Fruit fly (Drosophila melanogaster) whole organism, embryonic: ENCODE results near the gene CG13603.
A peak's percentile ranks its signal among the peaks of the same experiment; 100 is the strongest.

ENCODE experiments used
- Antp ChIP-seq: fragments of 200-800 bp; sonication (Bioruptor generic); optimal IDR thresholded peaks from 3 replicates; lab custom pipeline; 2016; ENCODE audit warnings: missing biosample characterization, missing genetic modification characterization
- Asciz ChIP-seq: fragments of 200-800 bp; sonication (Bioruptor generic); optimal IDR thresholded peaks from 2 replicates; lab custom pipeline; 2017; ENCODE audit warnings: missing biosample characterization, mild to moderate bottlenecking, missing genetic modification characterization, missing genetic modification reagents
- Bgb ChIP-seq: fragments of 200-800 bp; sonication (Bioruptor generic); IDR thresholded peaks from 2 replicates; pipeline ENCODE4 v1.3.6; 2022; ENCODE audit warnings: missing biosample characterization, missing genetic modification characterization; ENCODE audit not compliant: partially characterized antibody
- C15 ChIP-seq: fragments of 200-800 bp; sonication (Bioruptor generic); IDR thresholded peaks from 3 replicates; pipeline ENCODE4 v1.3.6; 2022; ENCODE audit warnings: missing biosample characterization, missing genetic modification characterization
- CG10267 ChIP-seq: fragments of 200-800 bp; sonication (Bioruptor generic); optimal IDR thresholded peaks from 2 replicates; lab custom pipeline; 2018; ENCODE audit warnings: missing biosample characterization, mild to moderate bottlenecking, missing genetic modification characterization, moderate library complexity
- CG10321 ChIP-seq: fragments of 200-800 bp; sonication (Bioruptor generic); IDR thresholded peaks from 2 replicates; pipeline ENCODE4 v1.3.6; 2022; ENCODE audit warnings: missing biosample characterization, missing genetic modification characterization
- CG13424 ChIP-seq: fragments of 200-800 bp; sonication (Bioruptor generic); optimal IDR thresholded peaks from 2 replicates; lab custom pipeline; 2019; ENCODE audit warnings: missing biosample characterization, mild to moderate bottlenecking, missing genetic modification characterization, moderate library complexity
- CG15514 ChIP-seq: fragments of 200-800 bp; sonication (Bioruptor generic); optimal IDR thresholded peaks from 3 replicates; lab custom pipeline; 2017; ENCODE audit warnings: missing biosample characterization, missing genetic modification characterization, mild to moderate bottlenecking, moderate library complexity, missing genetic modification reagents
- CG1603 ChIP-seq: fragments of 200-800 bp; sonication (Bioruptor generic); optimal IDR thresholded peaks from 2 replicates; lab custom pipeline; 2019; ENCODE audit warnings: missing biosample characterization, mild to moderate bottlenecking, missing genetic modification characterization, moderate library complexity
- CG17328 ChIP-seq: fragments of 200-800 bp; sonication (Bioruptor generic); IDR thresholded peaks from 2 replicates; pipeline ENCODE4 v1.3.6; 2022; ENCODE audit warnings: missing biosample characterization, missing genetic modification characterization
- CG17361 ChIP-seq: fragments of 200-800 bp; sonication (Bioruptor generic); IDR thresholded peaks from 3 replicates; pipeline ENCODE4 v1.3.6; 2022; ENCODE audit warnings: missing biosample characterization, missing genetic modification characterization
- CG17385 ChIP-seq: fragments of 200-800 bp; sonication (Bioruptor generic); optimal IDR thresholded peaks from 3 replicates; lab custom pipeline; 2018; ENCODE audit warnings: missing biosample characterization, mild to moderate bottlenecking, missing genetic modification characterization
- CG18262 ChIP-seq: fragments of 200-800 bp; optimal IDR thresholded peaks from 3 replicates; lab custom pipeline; 2019; ENCODE audit warnings: missing biosample characterization, mild to moderate bottlenecking, missing genetic modification characterization, moderate library complexity
- CG4730 ChIP-seq: fragments of 200-800 bp; sonication (Bioruptor generic); IDR thresholded peaks from 2 replicates; pipeline ENCODE4 v1.3.6; 2022; ENCODE audit warnings: missing biosample characterization, missing genetic modification characterization
- CG5180 ChIP-seq: fragments of 200-800 bp; sonication (Bioruptor generic); optimal IDR thresholded peaks from 3 replicates; lab custom pipeline; 2017; ENCODE audit warnings: missing biosample characterization, missing genetic modification characterization, mild to moderate bottlenecking, moderate library complexity, missing genetic modification reagents
- CG6254 ChIP-seq: fragments of 200-800 bp; sonication (Bioruptor generic); optimal IDR thresholded peaks from 3 replicates; lab custom pipeline; 2017; ENCODE audit warnings: mild to moderate bottlenecking, missing biosample characterization, missing genetic modification reagents, missing genetic modification characterization
- CG6791 ChIP-seq: fragments of 200-800 bp; sonication (Bioruptor generic); IDR thresholded peaks from 3 replicates; pipeline ENCODE4 v1.3.6; 2022; ENCODE audit warnings: missing biosample characterization, missing genetic modification characterization; ENCODE audit not compliant: partially characterized antibody
- CG6813 ChIP-seq: fragments of 200-800 bp; sonication (Bioruptor generic); optimal IDR thresholded peaks from 2 replicates; lab custom pipeline; 2017; ENCODE audit warnings: missing biosample characterization, missing genetic modification characterization, mild to moderate bottlenecking, moderate library complexity, missing genetic modification reagents
- CG7271 ChIP-seq: fragments of 200-800 bp; sonication (Bioruptor generic); optimal IDR thresholded peaks from 2 replicates; lab custom pipeline; 2018; ENCODE audit warnings: missing biosample characterization, mild to moderate bottlenecking, missing genetic modification characterization, moderate library complexity
- Dll ChIP-seq: fragments of 200-800 bp; sonication (Bioruptor generic); IDR thresholded peaks from 4 replicates; pipeline ENCODE4 v1.3.6; 2022; ENCODE audit warnings: missing biosample characterization, missing genetic modification characterization; ENCODE audit not compliant: partially characterized antibody
- Doc2 ChIP-seq: fragments of 200-800 bp; sonication (Bioruptor generic); IDR thresholded peaks from 2 replicates; pipeline ENCODE4 v1.3.6; 2022; ENCODE audit warnings: missing biosample characterization, missing genetic modification characterization
- ERR ChIP-seq: fragments of 200-800 bp; sonication (Bioruptor generic); optimal IDR thresholded peaks from 2 replicates; lab custom pipeline; 2016; ENCODE audit warnings: missing biosample characterization, missing genetic modification characterization
- Fer3 ChIP-seq: fragments of 200-800 bp; sonication (Bioruptor generic); optimal IDR thresholded peaks from 2 replicates; lab custom pipeline; 2018; ENCODE audit warnings: missing biosample characterization, mild to moderate bottlenecking, missing genetic modification characterization, moderate library complexity
- Gug ChIP-seq: fragments of 200-800 bp; sonication (Bioruptor generic); IDR thresholded peaks from 4 replicates; pipeline ENCODE4 v1.3.6; 2022; ENCODE audit warnings: missing biosample characterization, missing genetic modification characterization
- NK7.1 ChIP-seq: fragments of 200-800 bp; sonication (Bioruptor generic); optimal IDR thresholded peaks from 3 replicates; lab custom pipeline; 2016; ENCODE audit warnings: missing biosample characterization, missing genetic modification characterization
- Nf-YB ChIP-seq: fragments of 200-800 bp; sonication (Bioruptor generic); optimal IDR thresholded peaks from 3 replicates; lab custom pipeline; 2019; ENCODE audit warnings: missing biosample characterization, mild to moderate bottlenecking, missing genetic modification characterization, moderate library complexity
- TFAM ChIP-seq: fragments of 200-800 bp; sonication (Bioruptor generic); optimal IDR thresholded peaks from 2 replicates; lab custom pipeline; 2017; ENCODE audit warnings: missing biosample characterization, missing genetic modification characterization, inconsistent platforms
- az2 ChIP-seq: fragments of 200-800 bp; sonication (Bioruptor generic); optimal IDR thresholded peaks from 3 replicates; lab custom pipeline; 2016; ENCODE audit warnings: missing biosample characterization, missing genetic modification characterization
- chif ChIP-seq, 2 experiments: fragments of 200-800 bp; sonication (Bioruptor generic); optimal IDR thresholded peaks; 3 replicates each; lab custom pipeline; 2016; ENCODE audit warnings: missing biosample characterization in 2 of 2, missing genetic modification characterization in 2 of 2
- esg ChIP-seq: fragments of 200-800 bp; sonication (Bioruptor generic); conservative IDR thresholded peaks from 2 replicates; pipeline ENCODE4 v1.3.6; 2022; ENCODE audit warnings: missing biosample characterization, missing genetic modification characterization
- fru ChIP-seq: fragments of >200 bp; optimal IDR thresholded peaks from 2 replicates; lab custom pipeline; 2017
- gsb ChIP-seq: fragments of 200-800 bp; sonication (Bioruptor generic); IDR thresholded peaks from 2 replicates; pipeline ENCODE4 v1.3.6; 2022; ENCODE audit warnings: missing biosample characterization, missing genetic modification characterization
- ham ChIP-seq: fragments of 200-800 bp; sonication (Bioruptor generic); IDR thresholded peaks from 2 replicates; pipeline ENCODE4 v1.3.6; 2022; ENCODE audit warnings: missing biosample characterization, missing genetic modification characterization
- jumu ChIP-seq: fragments of 200-800 bp; sonication (Bioruptor generic); optimal IDR thresholded peaks from 3 replicates; lab custom pipeline; 2016; ENCODE audit warnings: missing biosample characterization, missing genetic modification characterization
- lov ChIP-seq, 2 experiments: fragments of 200-800 bp in 1 of 2; fragments of >200 bp in 1 of 2; sonication (Bioruptor generic) in 1 of 2; IDR thresholded peaks in 1 of 2; optimal IDR thresholded peaks in 1 of 2; 2 replicates in 1 of 2; 3 replicates in 1 of 2; pipeline versions ENCODE4 v1.3.6 to Lab custom; 2017 to 2022; ENCODE audit warnings: missing biosample characterization in 1 of 2, missing genetic modification characterization in 1 of 2
- nau ChIP-seq: fragments of 200-800 bp; sonication (Bioruptor generic); optimal IDR thresholded peaks from 3 replicates; lab custom pipeline; 2017; ENCODE audit warnings: missing biosample characterization, mild to moderate bottlenecking, missing genetic modification characterization, missing genetic modification reagents
- nerfin-2 ChIP-seq: fragments of 200-800 bp; sonication (Bioruptor generic); IDR thresholded peaks from 2 replicates; pipeline ENCODE4 v1.3.6; 2022; ENCODE audit warnings: missing biosample characterization, missing genetic modification characterization; ENCODE audit not compliant: partially characterized antibody
- peb ChIP-seq: fragments of 200-800 bp; sonication (Bioruptor generic); IDR thresholded peaks from 2 replicates; pipeline ENCODE4 v1.3.6; 2022; ENCODE audit warnings: missing biosample characterization, missing genetic modification characterization
- ranshi ChIP-seq: fragments of 200-800 bp; sonication (Bioruptor generic); IDR thresholded peaks from 2 replicates; pipeline ENCODE4 v1.3.6; 2022; ENCODE audit warnings: missing biosample characterization, missing genetic modification characterization
- repo ChIP-seq: fragments of 200-800 bp; sonication (Bioruptor generic); optimal IDR thresholded peaks from 2 replicates; lab custom pipeline; 2016; ENCODE audit warnings: missing biosample characterization, missing genetic modification characterization
- scrt ChIP-seq: fragments of 200-800 bp; sonication (Bioruptor generic); optimal IDR thresholded peaks from 2 replicates; lab custom pipeline; 2018; ENCODE audit warnings: missing biosample characterization, mild to moderate bottlenecking, missing genetic modification characterization, moderate library complexity
- seq ChIP-seq: fragments of 200-800 bp; sonication (Bioruptor generic); IDR thresholded peaks from 2 replicates; pipeline ENCODE4 v1.3.6; 2022; ENCODE audit warnings: missing biosample characterization, missing genetic modification characterization
- shn ChIP-seq: fragments of 200-800 bp; sonication (Bioruptor generic); optimal IDR thresholded peaks from 3 replicates; lab custom pipeline; 2016; ENCODE audit warnings: missing biosample characterization, missing genetic modification characterization
- sna ChIP-seq: fragments of 200-800 bp; sonication (Bioruptor generic); IDR thresholded peaks from 2 replicates; pipeline ENCODE4 v1.3.6; 2022; ENCODE audit warnings: missing biosample characterization, missing genetic modification characterization; ENCODE audit not compliant: partially characterized antibody
- so ChIP-seq: fragments of 200-800 bp; sonication (Bioruptor generic); IDR thresholded peaks from 3 replicates; pipeline ENCODE4 v1.3.6; 2022; ENCODE audit warnings: missing biosample characterization, missing genetic modification characterization
- trh ChIP-seq: fragments of 200-800 bp; sonication (Bioruptor generic); optimal IDR thresholded peaks from 2 replicates; lab custom pipeline; 2016; ENCODE audit warnings: missing biosample characterization, missing genetic modification characterization
- twi ChIP-seq: fragments of 200-800 bp; optimal IDR thresholded peaks from 2 replicates; lab custom pipeline; 2019; ENCODE audit warnings: missing biosample characterization, mild to moderate bottlenecking, missing genetic modification characterization, moderate library complexity
- zf30C ChIP-seq: fragments of 200-800 bp; sonication (Bioruptor generic); optimal IDR thresholded peaks from 3 replicates; lab custom pipeline; 2018; ENCODE audit warnings: missing biosample characterization, mild to moderate bottlenecking, missing genetic modification characterization

CG13603 gene

dm6 chr3R:23958091-23958838 is 28.1 kb downstream of the CG13603 start, which contains the start of the genes GluProRS and AP-1sigma (continued):
- TF ChIP-seq CG17328: peak; percentile 95
- TF ChIP-seq gsb: peak; percentile 90
- TF ChIP-seq CG10321 (GFP tag; lab: Robert Waterston, UW): peak; percentile 59
- peak; percentile 91 for TF ChIP-seq CG13424 (tag; lab: Kevin White, UChicago)
- peak; percentile 71 for TF ChIP-seq shn (GFP tag; lab: Kevin White, UChicago)
- TF ChIP-seq nau (GFP tag; lab: Kevin White, UChicago): no peak
- TF ChIP-seq CG1603 (tag; lab: Kevin White, UChicago): peak; percentile 92
- peak; percentile 82; the same call in 1 of the 2 replicates for TF ChIP-seq ham (GFP tag; lab: Robert Waterston, UW)
- TF ChIP-seq seq: peak; percentile 91
- peak; percentile 93 for TF ChIP-seq Bgb (GFP tag; lab: Robert Waterston, UW)
- TF ChIP-seq CG4730 (GFP tag; lab: Robert Waterston, UW): peak; percentile 93
- peak; percentile 89 for TF ChIP-seq Fer3 (tag; lab: Kevin White, UChicago)
- TF ChIP-seq CG17361 (GFP tag; lab: Robert Waterston, UW): no peak; the same call in none of the 3 replicates
- TF ChIP-seq CG5180: no peak
- TF ChIP-seq CG6254 (GFP tag; lab: Kevin White, UChicago): peak; percentile 66
- TF ChIP-seq lov (optimal IDR thresholded peaks at IDR 0.05; lab: Kevin White, UChicago): no peak
- peak; percentile 86; the same call in 2 of the 3 replicates for TF ChIP-seq lov (GFP tag; IDR thresholded peaks at IDR 0.05; lab: Robert Waterston, UW)
- no peak for TF ChIP-seq fru (lab: Kevin White, UChicago)
- TF ChIP-seq CG6791 (GFP tag; lab: Robert Waterston, UW): peak; percentile 90
- peak; percentile 94 for TF ChIP-seq sna (GFP tag; lab: Robert Waterston, UW)
- TF ChIP-seq so: peak; percentile 92
- TF ChIP-seq repo: peak; percentile 50
- peak; percentile 88 for TF ChIP-seq nerfin-2 (GFP tag; lab: Robert Waterston, UW)
- TF ChIP-seq twi (tag; lab: Kevin White, UChicago): peak; percentile 83
- peak; percentile 77 for TF ChIP-seq scrt
- peak; percentile 97 for TF ChIP-seq CG17385
- peak; percentile 86 for TF ChIP-seq Doc2
- no peak for TF ChIP-seq TFAM (GFP tag; lab: Kevin White, UChicago)
- TF ChIP-seq CG18262: peak; percentile 87
- peak; percentile 88; the same call in 2 of the 3 replicates for TF ChIP-seq C15 (GFP tag; lab: Robert Waterston, UW)
- TF ChIP-seq chif (GFP tag; optimal IDR thresholded peaks at IDR 0.05; lab: Kevin White, UChicago): peak; percentile 73 to 88
- peak; percentile 83 for TF ChIP-seq jumu
- TF ChIP-seq CG15514: peak; percentile 80
- peak; percentile 74 for TF ChIP-seq Antp
- TF ChIP-seq Nf-YB (GFP tag; lab: Kevin White, UChicago): peak; percentile 65
- TF ChIP-seq NK7.1: peak; percentile 58
- peak; percentile 78 for TF ChIP-seq trh
- TF ChIP-seq ranshi (GFP tag; lab: Robert Waterston, UW): peak; percentile 95
- TF ChIP-seq ERR (GFP tag; lab: Kevin White, UChicago): peak; percentile 66
- TF ChIP-seq esg (GFP tag; lab: Robert Waterston, UW): peak; percentile 95
- peak; percentile 59 for TF ChIP-seq CG6813 (GFP tag; lab: Kevin White, UChicago)
- no peak for TF ChIP-seq zf30C (GFP tag; lab: Kevin White, UChicago)
- peak; percentile 82 for TF ChIP-seq CG10267 (tag; lab: Kevin White, UChicago)
- TF ChIP-seq az2 (GFP tag; lab: Kevin White, UChicago): peak; percentile 92
- peak; percentile 63 for TF ChIP-seq CG7271 (tag; lab: Kevin White, UChicago)
- TF ChIP-seq Asciz (GFP tag; lab: Kevin White, UChicago): peak; percentile 68
- peak; percentile 97 for TF ChIP-seq Dll (GFP tag; lab: Robert Waterston, UW)
- peak; percentile 96 for TF ChIP-seq Gug (GFP tag; lab: Robert Waterston, UW)
- TF ChIP-seq peb (GFP tag; lab: Robert Waterston, UW): peak; percentile 91
